Worm (Caenorhabditis elegans) whole organism, L2 larva: ENCODE data around the gene nspc-3.
A peak's percentile ranks its signal among the peaks of the same experiment; 100 is the strongest.

Source experiments
- C34F6.9 ChIP-seq: fragments of 150-350 bp; optimal IDR thresholded peaks from 2 replicates; lab custom pipeline; 2014; ENCODE audit warnings: missing biosample characterization, missing genetic modification characterization
- F13H6.1 ChIP-seq: sonication (generic microtip); optimal IDR thresholded peaks from 2 replicates; lab custom pipeline; 2016; ENCODE audit warnings: missing genetic modification characterization, missing compliant biosample characterization
- R02D3.7 ChIP-seq: fragments of 150-350 bp; optimal IDR thresholded peaks from 2 replicates; lab custom pipeline; 2014; ENCODE audit warnings: missing biosample characterization, missing genetic modification characterization
- alr-1 ChIP-seq: fragments of 150-350 bp; optimal IDR thresholded peaks from 2 replicates; lab custom pipeline; 2014; ENCODE audit warnings: missing biosample characterization, missing genetic modification characterization
- aly-2 ChIP-seq: fragments of 150-350 bp; optimal IDR thresholded peaks from 2 replicates; lab custom pipeline; 2014; ENCODE audit warnings: missing biosample characterization, missing genetic modification characterization
- ama-1 ChIP-seq: fragments of 150-350 bp; optimal IDR thresholded peaks from 2 replicates; lab custom pipeline; 2018; ENCODE audit warnings: inconsistent platforms
- blmp-1 ChIP-seq: sonication (generic microtip); optimal IDR thresholded peaks from 2 replicates; lab custom pipeline; 2017; ENCODE audit warnings: missing genetic modification characterization, mild to moderate bottlenecking, missing compliant biosample characterization, antibody characterized with exemption, moderate library complexity; ENCODE audit not compliant: insufficient read depth
- ceh-16 ChIP-seq: fragments of 150-350 bp; optimal IDR thresholded peaks from 2 replicates; lab custom pipeline; 2014; ENCODE audit warnings: missing biosample characterization, missing genetic modification characterization
- ceh-82 ChIP-seq: fragments of 150-350 bp; optimal IDR thresholded peaks from 2 replicates; lab custom pipeline; 2014; ENCODE audit warnings: missing biosample characterization, missing genetic modification characterization
- crh-2 ChIP-seq: sonication (generic microtip); optimal IDR thresholded peaks from 2 replicates; lab custom pipeline; 2017; ENCODE audit warnings: missing biosample characterization, missing genetic modification characterization
- egl-27 ChIP-seq: sonication (generic microtip); optimal IDR thresholded peaks from 3 replicates; lab custom pipeline; 2017; ENCODE audit warnings: missing biosample characterization, missing genetic modification reagents, missing genetic modification characterization
- elt-1 ChIP-seq: fragments of 150-350 bp; optimal IDR thresholded peaks from 2 replicates; lab custom pipeline; 2014; ENCODE audit warnings: missing biosample characterization, missing genetic modification characterization
- elt-3 ChIP-seq: sonication (generic microtip); optimal IDR thresholded peaks from 2 replicates; lab custom pipeline; 2017; ENCODE audit warnings: missing biosample characterization, missing genetic modification characterization
- fos-1 ChIP-seq: fragments of 150-350 bp; optimal IDR thresholded peaks from 2 replicates; lab custom pipeline; 2014; ENCODE audit warnings: missing biosample characterization, missing genetic modification characterization
- gmeb-1 ChIP-seq: fragments of 150-350 bp; optimal IDR thresholded peaks from 2 replicates; lab custom pipeline; 2014; ENCODE audit warnings: missing biosample characterization, missing genetic modification characterization
- lin-13 ChIP-seq: fragments of 150-350 bp; optimal IDR thresholded peaks from 2 replicates; lab custom pipeline; 2014; ENCODE audit warnings: missing biosample characterization, missing genetic modification reagents, missing genetic modification characterization
- lsy-2 ChIP-seq, 2 experiments: fragments of 150-350 bp in 1 of 2; sonication (generic microtip) in 1 of 2; optimal IDR thresholded peaks; 2 replicates each; lab custom pipeline; 2014 to 2017; ENCODE audit warnings: missing biosample characterization in 2 of 2, missing genetic modification characterization in 2 of 2
- mab-5 ChIP-seq: fragments of 150-350 bp; optimal IDR thresholded peaks from 2 replicates; lab custom pipeline; 2014; ENCODE audit warnings: missing biosample characterization, missing genetic modification characterization
- mbf-1 ChIP-seq: sonication (generic microtip); optimal IDR thresholded peaks from 2 replicates; lab custom pipeline; 2017; ENCODE audit warnings: missing biosample characterization, missing genetic modification characterization
- mdl-1 ChIP-seq, 2 experiments: fragments of 150-350 bp in 1 of 2; sonication (generic microtip) in 1 of 2; optimal IDR thresholded peaks; 2 replicates each; lab custom pipeline; 2017; ENCODE audit warnings: missing biosample characterization in 2 of 2, missing genetic modification characterization in 2 of 2
- nhr-129 ChIP-seq: fragments of 150-350 bp; optimal IDR thresholded peaks from 2 replicates; lab custom pipeline; 2014; ENCODE audit warnings: missing biosample characterization, missing genetic modification characterization
- nhr-21 ChIP-seq: fragments of 150-350 bp; optimal IDR thresholded peaks from 2 replicates; lab custom pipeline; 2014; ENCODE audit warnings: missing biosample characterization, missing genetic modification characterization
- nhr-23 ChIP-seq: fragments of 150-350 bp; optimal IDR thresholded peaks from 2 replicates; lab custom pipeline; 2014; ENCODE audit warnings: missing biosample characterization, missing genetic modification reagents, missing genetic modification characterization
- nhr-25 ChIP-seq: fragments of 150-350 bp; sonication (generic microtip); optimal IDR thresholded peaks from 3 replicates; lab custom pipeline; 2014; ENCODE audit warnings: missing biosample characterization, missing genetic modification characterization
- nhr-77 ChIP-seq: fragments of 150-350 bp; optimal IDR thresholded peaks from 2 replicates; lab custom pipeline; 2014; ENCODE audit warnings: missing biosample characterization, missing genetic modification characterization
- peb-1 ChIP-seq: fragments of 150-350 bp; optimal IDR thresholded peaks from 2 replicates; lab custom pipeline; 2014; ENCODE audit warnings: missing biosample characterization, missing genetic modification characterization
- snpc-4 ChIP-seq: fragments of 150-350 bp; optimal IDR thresholded peaks from 2 replicates; lab custom pipeline; 2014; ENCODE audit warnings: missing biosample characterization, missing genetic modification characterization
- unc-39 ChIP-seq: fragments of 150-350 bp; optimal IDR thresholded peaks from 2 replicates; lab custom pipeline; 2014; ENCODE audit warnings: missing biosample characterization, missing genetic modification characterization
- unc-55 ChIP-seq: fragments of 150-350 bp; sonication (generic microtip); optimal IDR thresholded peaks from 3 replicates; lab custom pipeline; 2014; ENCODE audit warnings: missing biosample characterization, missing genetic modification reagents, missing genetic modification characterization
- unc-62 ChIP-seq: fragments of 150-350 bp; optimal IDR thresholded peaks from 2 replicates; lab custom pipeline; 2014; ENCODE audit warnings: missing biosample characterization, missing genetic modification reagents, missing genetic modification characterization
- ztf-11 ChIP-seq: sonication (generic microtip); optimal IDR thresholded peaks from 2 replicates; lab custom pipeline; 2017; ENCODE audit warnings: missing biosample characterization, missing genetic modification characterization

nspc-3 gene

ce11 chrX:8569159-8569558 is 32.3 kb downstream of the nspc-3 start:
- TF ChIP-seq nhr-129 (tag; lab: Kevin White, UChicago) (peak; percentile 22), C34F6.9 (tag; lab: Kevin White, UChicago) (peak; percentile 6), lin-13 (no peak), unc-62 (no peak), nhr-21 (no peak), unc-55 (GFP tag; lab: Kevin White, UChicago) (peak; percentile 21), mdl-1 (tag; optimal IDR thresholded peaks at IDR 0.05; lab: Kevin White, UChicago) (peak in 1 of 2 experiments; percentile 6), mbf-1 (tag; lab: Kevin White, UChicago) (no peak)

ce11 chrX:8570997-8571517 is 34.2 kb downstream of the nspc-3 start, which contains the start of gene jmjd-3.1:
TSS of gene jmjd-3.1 (plus strand) at chrX:8571047.
- TF ChIP-seq ceh-16 (tag; lab: Kevin White, UChicago), result no peak
- TF ChIP-seq crh-2 (tag; lab: Kevin White, UChicago), result no peak
- no peak for TF ChIP-seq R02D3.7 (tag; lab: Kevin White, UChicago)
- no peak for TF ChIP-seq fos-1 (tag; lab: Kevin White, UChicago)
- TF ChIP-seq ztf-11 (tag; lab: Kevin White, UChicago), result no peak
- no peak for TF ChIP-seq aly-2 (tag; lab: Kevin White, UChicago)
- no peak for TF ChIP-seq nhr-77 (tag; lab: Kevin White, UChicago)
- no peak for TF ChIP-seq snpc-4 (tag; lab: Kevin White, UChicago)
- TF ChIP-seq unc-39 (tag; lab: Kevin White, UChicago), result no peak

DNA sequence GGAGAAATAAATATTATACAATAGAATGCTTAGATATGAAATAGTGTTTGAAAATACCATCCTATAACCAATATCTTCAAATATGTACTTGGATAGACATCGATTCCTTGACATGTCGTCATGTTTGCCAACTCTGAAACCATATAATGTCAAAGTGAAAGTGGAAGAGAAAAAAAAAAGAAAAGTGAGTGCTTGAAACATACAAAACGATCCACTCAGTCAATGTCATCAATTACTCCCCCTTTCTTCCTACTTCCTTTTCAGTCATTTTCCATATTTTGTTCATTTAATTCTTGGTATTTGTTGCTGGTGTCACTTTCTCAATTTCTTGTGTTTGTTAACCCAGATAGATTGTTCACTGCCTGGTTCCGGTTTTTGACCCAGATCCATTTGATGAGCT is 43.3 kb downstream of the nspc-3 start, which contains the start of gene F18E9.4:
TSS of gene F18E9.4 (plus strand) at position 301 of the 400 bp plus-strand sequence.
- TF ChIP-seq gmeb-1 (tag; lab: Kevin White, UChicago), result no peak
- TF ChIP-seq nhr-23 (tag; lab: Kevin White, UChicago), result no peak
- TF ChIP-seq nhr-129 (tag; lab: Kevin White, UChicago), result no peak
- no peak for TF ChIP-seq lin-13
- TF ChIP-seq lsy-2 (tag; optimal IDR thresholded peaks at IDR 0.05; lab: Kevin White, UChicago), result no peak
- TF ChIP-seq elt-1, result no peak
- no peak for TF ChIP-seq mab-5 (tag; lab: Kevin White, UChicago)
- no peak for TF ChIP-seq nhr-25 (tag; lab: Kevin White, UChicago)
- TF ChIP-seq F13H6.1 (tag; lab: Kevin White, UChicago), result no peak
- no peak for TF ChIP-seq ama-1
- TF ChIP-seq elt-3 (tag; lab: Kevin White, UChicago), result no peak
- no peak for TF ChIP-seq aly-2 (tag; lab: Kevin White, UChicago)
- TF ChIP-seq, all 48 proteins: peak for 0

DNA sequence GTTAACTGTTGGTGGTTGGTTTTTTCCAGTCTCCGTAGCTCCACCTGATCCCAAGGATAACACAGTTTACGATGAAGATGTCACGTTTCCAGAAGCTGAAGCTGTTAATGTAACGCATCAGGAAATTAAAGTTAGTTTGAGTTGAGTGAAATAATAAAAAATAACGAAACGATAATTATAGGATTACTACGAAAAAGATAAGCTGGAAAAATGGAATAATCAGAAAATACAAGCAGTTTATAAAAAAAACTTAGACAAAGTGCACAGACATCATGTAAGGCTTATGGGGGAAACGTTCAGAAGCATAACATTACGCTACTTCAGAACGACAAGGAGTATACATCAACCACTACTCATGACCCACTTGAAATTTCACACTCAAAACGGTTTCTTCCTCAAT is 44.6 kb downstream of the nspc-3 start, which contains the start of gene F18E9.8:
TSS of gene F18E9.8 (minus strand) at position 101 of the 400 bp plus-strand sequence.
- TF ChIP-seq unc-55 (GFP tag; lab: Kevin White, UChicago), result no peak
- no peak for TF ChIP-seq peb-1 (tag; lab: Kevin White, UChicago)
- no peak for TF ChIP-seq ceh-82 (tag; lab: Kevin White, UChicago)
- TF ChIP-seq elt-1, result no peak
- TF ChIP-seq blmp-1 (tag; lab: Kevin White, UChicago), result no peak
- TF ChIP-seq C34F6.9 (tag; lab: Kevin White, UChicago), result no peak
- no peak for TF ChIP-seq alr-1 (tag; lab: Kevin White, UChicago)
- no peak for TF ChIP-seq F13H6.1 (tag; lab: Kevin White, UChicago)
- TF ChIP-seq lin-13, result no peak
- TF ChIP-seq lsy-2 (tag; optimal IDR thresholded peaks at IDR 0.05; lab: Kevin White, UChicago), result no peak
- no peak for TF ChIP-seq nhr-129 (tag; lab: Kevin White, UChicago)

DNA sequence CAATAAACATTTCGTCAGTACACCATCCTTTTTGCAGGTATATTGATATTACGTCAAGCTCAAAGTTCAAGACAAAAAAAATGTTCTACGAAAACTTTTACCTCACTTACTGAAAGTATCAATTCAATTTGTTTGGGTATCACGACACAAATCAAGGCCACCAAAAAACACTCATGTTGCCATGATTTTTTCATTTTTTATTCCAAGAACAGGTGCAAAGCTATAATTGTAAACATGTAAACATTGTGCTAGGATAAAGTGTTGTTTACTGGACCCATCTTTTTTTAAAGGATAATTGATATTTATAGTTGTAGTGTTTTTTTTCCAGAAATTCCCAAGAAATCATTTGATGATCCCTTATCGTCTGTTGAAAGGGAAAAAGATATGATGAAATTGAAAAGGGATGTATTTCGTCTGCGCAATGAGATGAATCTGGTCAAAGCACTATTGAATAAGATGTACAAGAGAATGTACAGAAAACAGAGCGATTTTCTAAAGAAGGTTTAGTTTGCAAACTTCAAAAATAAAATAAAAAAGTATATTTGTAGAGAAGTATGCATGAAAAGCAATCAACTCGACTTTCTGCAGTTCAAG is 46.0 kb downstream of the nspc-3 start:
- no peak for TF ChIP-seq egl-27
- peak; percentile 65 for TF ChIP-seq blmp-1 (tag; lab: Kevin White, UChicago)
